Fruit fly (Drosophila melanogaster): Measurements from ENCODE around the gene nab.

Gene nab

DNA sequence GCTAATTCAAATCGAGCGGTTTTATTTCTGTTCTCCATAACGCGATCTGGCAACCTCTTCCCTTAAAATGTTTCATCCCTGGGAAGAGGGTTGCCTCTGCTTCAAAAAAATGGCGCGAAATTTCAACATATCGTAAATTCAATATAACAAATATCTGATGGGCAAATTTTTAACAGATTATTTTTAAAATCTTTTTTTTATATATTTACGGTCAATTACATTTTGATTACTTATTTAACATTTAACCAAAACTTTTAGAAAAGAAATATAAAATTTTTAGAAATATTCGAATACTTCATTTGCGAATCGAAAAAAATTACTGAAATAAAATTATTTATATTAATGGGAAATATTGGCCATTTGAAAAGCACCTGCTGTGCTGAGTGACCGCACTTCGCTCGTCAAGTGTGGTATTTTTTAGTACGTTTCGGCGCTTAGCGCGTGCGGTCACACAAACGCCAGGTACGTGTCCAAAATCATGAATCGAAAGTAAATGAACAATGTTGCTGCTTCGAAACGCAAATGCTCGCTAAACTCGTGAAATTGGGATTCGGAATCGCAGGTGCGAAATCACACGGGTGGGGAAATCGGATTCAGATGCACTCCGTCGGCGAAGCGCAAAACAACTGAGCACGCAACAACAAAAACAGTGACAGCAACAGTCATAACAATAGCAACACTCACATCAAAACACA, 9.4 kb upstream of the nab start, which contains the start of gene Ero1L (continued):
- TF ChIP-seq fkh (GFP tag; optimal IDR thresholded peaks at IDR 0.05): no peak
- no peak for TF ChIP-seq fd85E (GFP tag; optimal IDR thresholded peaks at IDR 0.05)
- peak; percentile 39 for TF ChIP-seq Smox (GFP tag; optimal IDR thresholded peaks at IDR 0.05)
- peak; percentile 25 for TF ChIP-seq vri (GFP tag; optimal IDR thresholded peaks at IDR 0.05)
- TF ChIP-seq CG11762 (GFP tag; optimal IDR thresholded peaks at IDR 0.05; ENCODE audit: insufficient read depth): no peak
- no peak for TF ChIP-seq Sox102F (GFP tag; optimal IDR thresholded peaks at IDR 0.05)
- no peak for TF ChIP-seq OdsH (GFP tag; optimal IDR thresholded peaks at IDR 0.05)
- no peak for TF ChIP-seq CG4318 (GFP tag; optimal IDR thresholded peaks at IDR 0.05)
- TF ChIP-seq CG31627 (GFP tag; optimal IDR thresholded peaks at IDR 0.05): peak; percentile 24
- no peak for TF ChIP-seq CG6808 (GFP tag; optimal IDR thresholded peaks at IDR 0.05)
- peak; percentile 49 for TF ChIP-seq Eip78C (GFP tag)
- TF ChIP-seq pdm3 (GFP tag; optimal IDR thresholded peaks at IDR 0.05): peak; percentile 2
- no peak for TF ChIP-seq CG9139 (GFP tag; optimal IDR thresholded peaks at IDR 0.05)
- TF ChIP-seq svp (GFP tag): peak; percentile 80
- TF ChIP-seq Sox14 (GFP tag; optimal IDR thresholded peaks at IDR 0.05): peak; percentile 18
- TF ChIP-seq achi (GFP tag; optimal IDR thresholded peaks at IDR 0.05): no peak
- TF ChIP-seq CG7368 (GFP tag; optimal IDR thresholded peaks at IDR 0.05): no peak
- no peak for TF ChIP-seq CG6792 (GFP tag; optimal IDR thresholded peaks at IDR 0.05)
- TF ChIP-seq Eip75B (GFP tag; optimal IDR thresholded peaks at IDR 0.05): no peak
- TF ChIP-seq CG1621 (tag; optimal IDR thresholded peaks at IDR 0.05): no peak
- no peak for TF ChIP-seq Sox15 (GFP tag; optimal IDR thresholded peaks at IDR 0.05)
- TF ChIP-seq CG10631 (GFP tag; optimal IDR thresholded peaks at IDR 0.05): no peak
- TF ChIP-seq CG3032 (tag; optimal IDR thresholded peaks at IDR 0.05): peak; percentile 47
- no peak for TF ChIP-seq CG11294 (GFP tag; IDR thresholded peaks at IDR 0.05)

DNA sequence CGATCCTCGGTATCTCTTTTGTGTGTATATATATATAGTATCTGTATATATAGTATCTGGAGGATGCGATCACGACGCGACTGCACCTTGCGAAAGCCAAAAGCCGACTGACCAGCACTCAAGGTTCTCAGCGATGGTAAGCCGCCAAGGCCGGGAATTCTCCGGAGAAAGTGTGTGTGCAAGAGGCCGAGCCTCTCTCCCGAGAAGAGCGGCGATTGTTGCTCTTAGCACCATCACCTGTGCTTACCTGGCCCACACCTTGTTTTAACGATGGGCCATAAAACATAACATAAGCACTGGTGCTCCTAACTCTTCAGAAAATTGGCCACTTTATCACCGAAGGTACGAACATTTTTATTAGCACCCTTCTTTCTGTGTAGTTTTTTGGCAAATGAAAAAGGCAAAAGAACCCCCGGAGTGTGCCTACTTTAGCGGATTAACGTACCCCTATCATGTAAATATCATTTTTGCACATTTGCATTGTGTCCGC, 6.7 kb upstream of the nab start, which contains the start of gene mas:
Gene mas (minus strand): TSS at position 112 of the 490 bp plus-strand sequence.
- peak; percentile 10 for TF ChIP-seq CG1621 (tag; optimal IDR thresholded peaks at IDR 0.05)
- no peak for TF ChIP-seq OdsH (GFP tag; optimal IDR thresholded peaks at IDR 0.05)
- no peak for TF ChIP-seq pdm3 (GFP tag; optimal IDR thresholded peaks at IDR 0.05)
- TF ChIP-seq fkh (GFP tag; optimal IDR thresholded peaks at IDR 0.05): no peak
- no peak for TF ChIP-seq net (GFP tag; optimal IDR thresholded peaks at IDR 0.05)
- peak; percentile 13 for TF ChIP-seq Blimp-1 (GFP tag; optimal IDR thresholded peaks at IDR 0.05)
- no peak for TF ChIP-seq fd59A (GFP tag; optimal IDR thresholded peaks at IDR 0.05)
- TF ChIP-seq Sox15 (GFP tag; optimal IDR thresholded peaks at IDR 0.05): no peak
- TF ChIP-seq Sox102F (GFP tag; optimal IDR thresholded peaks at IDR 0.05): peak; percentile 44
- no peak for TF ChIP-seq Eip75B (GFP tag; optimal IDR thresholded peaks at IDR 0.05)
- TF ChIP-seq CG34406 (GFP tag; optimal IDR thresholded peaks at IDR 0.05): no peak
- TF ChIP-seq CG10631 (GFP tag; optimal IDR thresholded peaks at IDR 0.05): peak; percentile 14
- TF ChIP-seq Eip78C (GFP tag): peak; percentile 5
- TF ChIP-seq CG10669 (GFP tag; optimal IDR thresholded peaks at IDR 0.05): no peak
- no peak for TF ChIP-seq Ets96B (tag; optimal IDR thresholded peaks at IDR 0.05)
- TF ChIP-seq dsx (GFP tag; optimal IDR thresholded peaks at IDR 0.05; ENCODE audit: poor library complexity, severe bottlenecking): no peak
- TF ChIP-seq vri (GFP tag; optimal IDR thresholded peaks at IDR 0.05): peak; percentile 31
- TF ChIP-seq Hr39 (GFP tag; optimal IDR thresholded peaks at IDR 0.05): no peak
- TF ChIP-seq Met (GFP tag; optimal IDR thresholded peaks at IDR 0.05): peak; percentile 15
- no peak for TF ChIP-seq dac (GFP tag; optimal IDR thresholded peaks at IDR 0.05)
- TF ChIP-seq acj6 (GFP tag; optimal IDR thresholded peaks at IDR 0.05): no peak
- TF ChIP-seq CG6854 (GFP tag; optimal IDR thresholded peaks at IDR 0.05): peak; percentile 59
- TF ChIP-seq Hr38 (GFP tag; optimal IDR thresholded peaks at IDR 0.05): no peak

DNA sequence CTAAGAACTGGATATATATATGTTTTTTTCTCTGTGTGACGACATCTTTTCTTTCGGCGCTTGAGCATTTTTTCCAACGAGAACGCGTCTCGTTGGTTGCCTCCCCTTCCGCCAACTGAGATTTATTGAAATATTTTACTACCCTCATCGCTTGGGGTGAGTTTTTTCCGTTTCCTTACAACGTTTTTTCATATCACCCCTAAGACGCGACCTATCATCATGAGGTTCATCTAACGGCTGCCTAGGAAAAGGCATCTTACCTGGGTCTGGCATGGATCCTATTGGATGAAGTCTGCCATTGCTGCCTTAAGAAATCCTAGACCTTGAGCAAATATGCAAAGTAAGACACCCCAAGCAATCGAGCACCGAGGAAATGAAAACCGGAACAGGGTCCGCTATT, 1.5 kb downstream of the nab start:
- TF ChIP-seq achi (GFP tag; optimal IDR thresholded peaks at IDR 0.05): no peak
- no peak for TF ChIP-seq ss (GFP tag; optimal IDR thresholded peaks at IDR 0.05)
- TF ChIP-seq CG11294 (GFP tag; IDR thresholded peaks at IDR 0.05): no peak
- no peak for TF ChIP-seq Hr4 (GFP tag; optimal IDR thresholded peaks at IDR 0.05)
- no peak for TF ChIP-seq CG6808 (GFP tag; optimal IDR thresholded peaks at IDR 0.05)
- no peak for TF ChIP-seq OdsH (GFP tag; optimal IDR thresholded peaks at IDR 0.05)
- TF ChIP-seq Eip75B (GFP tag; optimal IDR thresholded peaks at IDR 0.05): no peak
- no peak for TF ChIP-seq CG11762 (GFP tag; optimal IDR thresholded peaks at IDR 0.05; ENCODE audit: insufficient read depth)

Measured in whole organism, prepupa.